Fruit fly (Drosophila melanogaster) whole organism, wandering third instar larva: ENCODE data around the gene NaPi-III.

ENCODE experiments used
- CG9705 ChIP-seq: fragments of 200-800 bp; sonication (Bioruptor generic); optimal IDR thresholded peaks from 2 replicates; lab custom pipeline; 2018; ENCODE audit warnings: missing biosample characterization, mild to moderate bottlenecking, missing genetic modification characterization
- br ChIP-seq: fragments of 200-800 bp; sonication (Bioruptor generic); optimal IDR thresholded peaks from 2 replicates; lab custom pipeline; 2016; ENCODE audit warnings: missing biosample characterization, missing genetic modification characterization
- dsf ChIP-seq: sonication (Bioruptor generic); optimal IDR thresholded peaks from 2 replicates; lab custom pipeline; 2016; ENCODE audit warnings: missing biosample characterization, missing genetic modification characterization, borderline replicate concordance
- jim ChIP-seq: fragments of 175-275, 200-325 bp; sonication (Bioruptor generic); optimal IDR thresholded peaks from 2 replicates; lab custom pipeline; 2016; ENCODE audit warnings: missing biosample characterization, mild to moderate bottlenecking, missing genetic modification characterization
- lola ChIP-seq: fragments of >200 bp; optimal IDR thresholded peaks from 2 replicates; lab custom pipeline; 2017; ENCODE audit warnings: missing biosample characterization, missing genetic modification characterization
- psq ChIP-seq: fragments of 200-800 bp; sonication (Bioruptor generic); optimal IDR thresholded peaks from 3 replicates; lab custom pipeline; 2017; ENCODE audit warnings: missing biosample characterization, mild to moderate bottlenecking, missing genetic modification characterization, moderate library complexity
- rgr ChIP-seq: fragments of 200-800 bp; sonication (Bioruptor generic); optimal IDR thresholded peaks from 3 replicates; lab custom pipeline; 2016; ENCODE audit warnings: missing biosample characterization, mild to moderate bottlenecking, missing genetic modification characterization

DNA sequence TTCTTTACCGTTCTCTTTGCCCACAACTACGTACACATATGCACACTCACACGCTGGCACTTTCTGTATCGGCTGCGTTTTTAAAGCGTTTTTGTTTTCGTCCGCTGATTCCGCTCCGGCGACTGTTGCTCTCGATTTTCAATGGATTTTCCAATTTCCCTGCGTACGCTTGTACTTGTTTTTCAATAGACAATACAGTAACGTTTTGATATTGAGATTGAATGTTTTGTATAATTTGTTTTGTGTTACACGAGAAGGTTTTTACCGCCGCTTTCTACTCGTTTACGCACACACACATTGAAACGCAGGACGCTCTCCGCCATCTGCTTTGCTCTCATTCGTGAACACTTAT lies 30.6 kb upstream of the NaPi-III start:
- no peak for TF ChIP-seq br (GFP tag; lab: Kevin White, UChicago)
- TF ChIP-seq lola (GFP tag; lab: Kevin White, UChicago), result no peak
- TF ChIP-seq rgr (GFP tag; lab: Kevin White, UChicago), result no peak
- TF ChIP-seq CG9705 (GFP tag; lab: Kevin White, UChicago), result no peak
- TF ChIP-seq psq (GFP tag; lab: Kevin White, UChicago), result peak; percentile 94
- no peak for TF ChIP-seq dsf (GFP tag; lab: Kevin White, UChicago)
- TF ChIP-seq jim (GFP tag; lab: Kevin White, UChicago), result no peak
